Fruit fly (Drosophila melanogaster) whole organism, adult: ENCODE measurements around the gene Pitslre.

Source experiments
- CG11617 ChIP-seq: fragments of 200-800 bp; sonication (Bioruptor generic); optimal IDR thresholded peaks from 2 replicates; lab custom pipeline; 2017; ENCODE audit warnings: mild to moderate bottlenecking, missing biosample characterization, missing genetic modification reagents, missing genetic modification characterization
- CG12768 ChIP-seq: fragments of 200-800 bp; sonication (Bioruptor generic); optimal IDR thresholded peaks from 2 replicates; lab custom pipeline; 2017; ENCODE audit warnings: missing biosample characterization, missing genetic modification characterization, mild to moderate bottlenecking, moderate library complexity, missing genetic modification reagents
- CG14711 ChIP-seq: fragments of 200-800 bp; sonication (Bioruptor generic); optimal IDR thresholded peaks from 2 replicates; lab custom pipeline; 2018; ENCODE audit warnings: missing biosample characterization, mild to moderate bottlenecking, missing genetic modification characterization, moderate library complexity
- CG1620 ChIP-seq: fragments of 200-800 bp; sonication (Bioruptor generic); optimal IDR thresholded peaks from 2 replicates; lab custom pipeline; 2016; ENCODE audit warnings: missing biosample characterization, missing genetic modification characterization
- CG33017 ChIP-seq: fragments of 200-800 bp; sonication (Bioruptor generic); optimal IDR thresholded peaks from 2 replicates; lab custom pipeline; 2018; ENCODE audit warnings: missing biosample characterization, mild to moderate bottlenecking, missing genetic modification characterization, moderate library complexity
- CG5204 ChIP-seq: fragments of 200-800 bp; sonication (Bioruptor generic); optimal IDR thresholded peaks from 2 replicates; lab custom pipeline; 2016; ENCODE audit warnings: missing biosample characterization, missing genetic modification characterization
- CG7045 ChIP-seq: fragments of 200-800 bp; sonication (Bioruptor generic); optimal IDR thresholded peaks from 2 replicates; lab custom pipeline; 2017; ENCODE audit warnings: missing biosample characterization, mild to moderate bottlenecking, missing genetic modification characterization
- CG7101 ChIP-seq: fragments of 200-800 bp; sonication (Bioruptor generic); optimal IDR thresholded peaks from 2 replicates; lab custom pipeline; 2018; ENCODE audit warnings: missing biosample characterization, mild to moderate bottlenecking, missing genetic modification characterization, moderate library complexity
- Clk ChIP-seq: fragments of 200-800 bp; sonication (Bioruptor generic); optimal IDR thresholded peaks from 2 replicates; lab custom pipeline; 2017; ENCODE audit warnings: missing biosample characterization, missing genetic modification characterization
- Crg-1 ChIP-seq: fragments of 200-800 bp; sonication (Bioruptor generic); optimal IDR thresholded peaks from 2 replicates; lab custom pipeline; 2016; ENCODE audit warnings: missing biosample characterization, missing genetic modification characterization
- Hr96 ChIP-seq: fragments of 200-800 bp; sonication (Bioruptor generic); optimal IDR thresholded peaks from 2 replicates; lab custom pipeline; 2016; ENCODE audit warnings: missing biosample characterization, missing genetic modification characterization
- Mnt ChIP-seq: fragments of 200-800 bp; sonication (Bioruptor generic); optimal IDR thresholded peaks from 2 replicates; lab custom pipeline; 2016; ENCODE audit warnings: missing biosample characterization, mild to moderate bottlenecking, missing genetic modification characterization
- bab1 ChIP-seq: fragments of 200-800 bp; sonication (Bioruptor generic); optimal IDR thresholded peaks from 3 replicates; lab custom pipeline; 2019; ENCODE audit warnings: missing biosample characterization, mild to moderate bottlenecking, missing genetic modification characterization, moderate library complexity
- cic ChIP-seq: fragments of 200-800 bp; sonication (Bioruptor generic); optimal IDR thresholded peaks from 2 replicates; lab custom pipeline; 2017; ENCODE audit warnings: missing biosample characterization, mild to moderate bottlenecking, missing genetic modification characterization, moderate library complexity
- cnc ChIP-seq, 2 experiments: fragments of >200 bp; optimal IDR thresholded peaks; 2 replicates each; lab custom pipeline; 2017
- kay ChIP-seq: fragments of 200-800 bp; sonication (Bioruptor generic); peaks from one replicate; lab custom pipeline; 2016; ENCODE audit warnings: missing biosample characterization, missing genetic modification characterization, borderline replicate concordance
- ovo ChIP-seq: fragments of 200-800 bp; sonication (Bioruptor generic); optimal IDR thresholded peaks from 2 replicates; lab custom pipeline; 2016; ENCODE audit warnings: missing biosample characterization, missing genetic modification characterization
- pad ChIP-seq: fragments of 200-800 bp; sonication (Bioruptor generic); optimal IDR thresholded peaks from 3 replicates; lab custom pipeline; 2017; ENCODE audit warnings: missing biosample characterization, missing genetic modification characterization, mild to moderate bottlenecking, moderate library complexity, missing genetic modification reagents
- tj ChIP-seq: fragments of 200-800 bp; sonication (Bioruptor generic); optimal IDR thresholded peaks from 3 replicates; lab custom pipeline; 2017; ENCODE audit warnings: missing biosample characterization, mild to moderate bottlenecking, missing genetic modification characterization, moderate library complexity
- toe ChIP-seq: fragments of 200-800 bp; sonication (Bioruptor generic); optimal IDR thresholded peaks from 2 replicates; lab custom pipeline; 2016; ENCODE audit warnings: missing biosample characterization, missing genetic modification characterization

The Pitslre gene

dm6 chr3L:20755585-20755984 is 15.7 kb upstream of the Pitslre start, which contains the start of gene CG33912:
TSS of gene CG33912 (minus strand) at chr3L:20755685.
- TF ChIP-seq bab1 (no peak), CG1620 (GFP tag; lab: Kevin White, UChicago) (no peak), CG7045 (no peak), CG7101 (tag; lab: Kevin White, UChicago) (no peak), CG33017 (no peak), CG11617 (GFP tag; lab: Kevin White, UChicago) (no peak), CG5204 (GFP tag; lab: Kevin White, UChicago) (no peak), cnc (optimal IDR thresholded peaks at IDR 0.05; lab: Kevin White, UChicago) (no peak), CG12768 (GFP tag; lab: Kevin White, UChicago) (no peak), Mnt (GFP tag; lab: Kevin White, UChicago) (no peak), toe (GFP tag; lab: Kevin White, UChicago) (no peak), ovo (GFP tag; lab: Kevin White, UChicago) (no peak), Clk (GFP tag; lab: Kevin White, UChicago) (no peak), Hr96 (GFP tag; lab: Kevin White, UChicago) (no peak), cic (no peak), pad (GFP tag; lab: Kevin White, UChicago) (no peak), Crg-1 (GFP tag; lab: Kevin White, UChicago) (no peak)

dm6 chr3L:20758583-20758982 is 12.7 kb upstream of the Pitslre start, which contains the start of gene CG43251:
TSS of gene CG43251 (plus strand) at chr3L:20758883.
- TF ChIP-seq cnc (optimal IDR thresholded peaks at IDR 0.05; lab: Kevin White, UChicago) (no peak), CG1620 (GFP tag; lab: Kevin White, UChicago) (no peak)

- TF ChIP-seq tj (GFP tag; lab: Kevin White, UChicago) (peak; percentile 78), Mnt (GFP tag; lab: Kevin White, UChicago) (no peak)
Measured at dm6 chr3L:20761482-20761881, 9.8 kb upstream of the Pitslre start.

- TF ChIP-seq CG12768 (GFP tag; lab: Kevin White, UChicago): no peak
- no peak for TF ChIP-seq CG33017
- no peak for TF ChIP-seq CG14711 (tag; lab: Kevin White, UChicago)
- TF ChIP-seq pad (GFP tag; lab: Kevin White, UChicago): no peak
- no peak for TF ChIP-seq Mnt (GFP tag; lab: Kevin White, UChicago)
- TF ChIP-seq Hr96 (GFP tag; lab: Kevin White, UChicago): no peak
- no peak for TF ChIP-seq CG7101 (tag; lab: Kevin White, UChicago)
- TF ChIP-seq CG11617 (GFP tag; lab: Kevin White, UChicago): no peak
- no peak for TF ChIP-seq ovo (GFP tag; lab: Kevin White, UChicago)
- no peak for TF ChIP-seq toe (GFP tag; lab: Kevin White, UChicago)
Measured at dm6 chr3L:20767227-20767626, 4.1 kb upstream of the Pitslre start.

dm6 chr3L:20769350-20769749 is 2.0 kb upstream of the Pitslre start, which contains the start of the genes CG4074 and CG4186:
TSS of gene CG4074 (minus strand) at chr3L:20769500.
TSS of gene CG4186 (plus strand) at chr3L:20769586.
- TF ChIP-seq bab1 (peak; percentile 17), tj (GFP tag; lab: Kevin White, UChicago) (no peak), cnc (optimal IDR thresholded peaks at IDR 0.05; lab: Kevin White, UChicago) (no peak), Crg-1 (GFP tag; lab: Kevin White, UChicago) (no peak), Hr96 (GFP tag; lab: Kevin White, UChicago) (no peak), CG11617 (GFP tag; lab: Kevin White, UChicago) (peak; percentile 17), CG5204 (GFP tag; lab: Kevin White, UChicago) (no peak), Clk (GFP tag; lab: Kevin White, UChicago) (no peak), CG33017 (no peak), pad (GFP tag; lab: Kevin White, UChicago) (no peak), CG14711 (tag; lab: Kevin White, UChicago) (no peak), kay (GFP tag; lab: Kevin White, UChicago) (peak; percentile 66), Mnt (GFP tag; lab: Kevin White, UChicago) (peak; percentile 18), ovo (GFP tag; lab: Kevin White, UChicago) (no peak)

- TF ChIP-seq Mnt (GFP tag; lab: Kevin White, UChicago) (peak; percentile 22), CG1620 (GFP tag; lab: Kevin White, UChicago) (peak; percentile 39), Clk (GFP tag; lab: Kevin White, UChicago) (peak; percentile 31), CG7101 (tag; lab: Kevin White, UChicago) (peak; percentile 70), CG14711 (tag; lab: Kevin White, UChicago) (peak; percentile 58), pad (GFP tag; lab: Kevin White, UChicago) (no peak), CG12768 (GFP tag; lab: Kevin White, UChicago) (peak; percentile 50), CG5204 (GFP tag; lab: Kevin White, UChicago) (no peak), toe (GFP tag; lab: Kevin White, UChicago) (no peak), bab1 (peak; percentile 85), CG11617 (GFP tag; lab: Kevin White, UChicago) (peak; percentile 47), tj (GFP tag; lab: Kevin White, UChicago) (no peak), CG7045 (peak; percentile 65), cnc (optimal IDR thresholded peaks at IDR 0.05; lab: Kevin White, UChicago) (no peak), CG33017 (peak; percentile 65), kay (GFP tag; lab: Kevin White, UChicago) (peak; percentile 90), Crg-1 (GFP tag; lab: Kevin White, UChicago) (peak; percentile 30), cic (no peak), ovo (GFP tag; lab: Kevin White, UChicago) (no peak), Hr96 (GFP tag; lab: Kevin White, UChicago) (no peak)
Measured at dm6 chr3L:20771891-20772646, 741 bp downstream of the Pitslre start.
